Worm (Caenorhabditis elegans): Measurements from ENCODE around the gene sym-1.

ce11 chrX:14633679-14634078 is 52.3 kb downstream of the sym-1 start:
- TF ChIP-seq pha-4 (tag; optimal IDR thresholded peaks at IDR 0.05) (no peak), Y67H2A.10 (GFP tag; conservative IDR thresholded peaks at IDR 0.05) (no peak), hmg-20 (GFP tag; IDR thresholded peaks at IDR 0.05) (no peak), F39B2.1 (GFP tag; IDR thresholded peaks at IDR 0.05) (no peak), ztf-28 (GFP tag; IDR thresholded peaks at IDR 0.05) (no peak)

Data from whole organism, young adult.